Worm (Caenorhabditis elegans): ENCODE data around the gene lhfp-4.

Gene lhfp-4

ce11 chrIV:17263714-17264113 lies 11.7 kb upstream of the lhfp-4 start:
- TF ChIP-seq him-1 (tag; optimal IDR thresholded peaks at IDR 0.05) = no peak
- TF ChIP-seq W03F9.2 (tag; optimal IDR thresholded peaks at IDR 0.05) = no peak
- TF ChIP-seq dao-5 (tag; optimal IDR thresholded peaks at IDR 0.05) = no peak

ce11 chrIV:17264714-17265113 lies 10.7 kb upstream of the lhfp-4 start, which contains the start of gene F26D10.13:
F26D10.13 (minus strand) TSS chrIV:17264814.
- TF ChIP-seq him-1 (tag; optimal IDR thresholded peaks at IDR 0.05) = no peak
- TF ChIP-seq dao-5 (tag; optimal IDR thresholded peaks at IDR 0.05) = no peak
- no peak for TF ChIP-seq W03F9.2 (tag; optimal IDR thresholded peaks at IDR 0.05)

ce11 chrIV:17265279-17265678 lies 10.1 kb upstream of the lhfp-4 start, which contains the start of gene str-187:
str-187 (plus strand) TSS chrIV:17265579.
- no peak for TF ChIP-seq him-1 (tag; optimal IDR thresholded peaks at IDR 0.05)

DNA sequence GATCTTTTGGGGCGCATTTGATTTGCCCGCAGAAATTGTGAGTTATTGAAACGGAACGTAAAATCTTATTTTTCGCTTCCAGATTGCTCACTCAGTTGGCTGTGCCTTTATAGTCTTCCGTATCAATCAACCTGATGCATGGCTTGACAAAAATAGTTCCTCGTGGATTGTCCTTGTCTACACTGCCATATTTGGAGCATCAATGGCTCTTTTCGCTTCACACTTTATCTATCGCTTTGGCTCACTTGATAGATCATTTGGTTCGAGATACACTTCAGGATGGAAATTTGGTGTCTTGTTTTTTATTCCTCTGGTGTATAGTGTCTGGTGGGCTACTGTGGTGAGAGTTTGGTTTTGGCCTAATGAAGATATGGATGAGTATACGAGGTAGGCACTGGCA lies 9.7 kb upstream of the lhfp-4 start:
- TF ChIP-seq him-1 (tag; optimal IDR thresholded peaks at IDR 0.05) = no peak
- TF ChIP-seq dao-5 (tag; optimal IDR thresholded peaks at IDR 0.05) = no peak
- no peak for TF ChIP-seq W03F9.2 (tag; optimal IDR thresholded peaks at IDR 0.05)

DNA sequence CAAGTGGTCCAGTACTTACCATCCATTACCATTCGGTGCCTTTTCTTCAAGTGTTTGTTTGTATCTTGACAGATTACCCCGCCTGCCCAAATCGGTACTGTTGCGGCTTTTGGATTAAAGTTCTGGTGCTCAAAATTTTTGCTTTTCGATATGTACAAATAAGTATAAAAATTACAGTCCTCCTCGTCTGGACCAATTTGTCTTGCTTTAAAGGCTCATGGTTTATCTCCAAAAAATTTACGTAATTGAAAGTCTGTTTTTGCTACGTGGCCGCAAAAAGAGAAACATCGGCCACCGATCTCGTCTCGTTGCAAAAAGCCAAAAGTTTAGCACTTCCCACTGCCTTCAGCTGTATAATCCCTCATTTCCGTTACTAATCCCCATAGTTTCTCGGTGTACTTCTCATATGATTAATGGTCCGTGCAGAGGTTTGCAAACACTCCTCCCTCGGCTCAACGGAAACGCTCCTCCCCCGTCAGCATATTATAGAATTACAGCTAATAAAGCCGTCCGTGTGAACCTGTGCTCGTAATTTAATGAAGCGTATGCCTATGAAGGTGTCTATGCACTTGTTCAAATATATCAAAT lies 8.0 kb upstream of the lhfp-4 start:
- TF ChIP-seq W03F9.2 (tag; optimal IDR thresholded peaks at IDR 0.05) (no peak), him-1 (tag; optimal IDR thresholded peaks at IDR 0.05) (no peak), dao-5 (tag; optimal IDR thresholded peaks at IDR 0.05) (no peak)

DNA sequence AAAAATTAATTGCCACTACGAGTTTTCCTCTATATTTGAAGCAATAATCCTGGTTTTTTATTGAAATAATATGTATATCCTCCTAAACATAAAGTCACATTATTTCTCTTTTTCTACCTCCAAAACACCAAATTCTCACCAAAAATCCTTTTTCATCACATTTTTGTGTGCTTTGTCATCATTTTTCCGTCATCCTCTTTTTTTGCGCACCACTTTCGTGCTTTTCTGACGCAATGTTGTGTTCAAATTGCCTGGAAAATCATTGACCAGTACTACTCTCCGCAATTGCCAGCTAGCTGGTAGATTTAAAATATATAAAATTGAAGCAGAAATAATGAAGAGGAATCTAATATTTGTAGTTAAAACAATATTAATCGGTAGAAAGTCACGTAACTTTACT lies 7.3 kb upstream of the lhfp-4 start:
- TF ChIP-seq him-1 (tag; optimal IDR thresholded peaks at IDR 0.05) = no peak

DNA sequence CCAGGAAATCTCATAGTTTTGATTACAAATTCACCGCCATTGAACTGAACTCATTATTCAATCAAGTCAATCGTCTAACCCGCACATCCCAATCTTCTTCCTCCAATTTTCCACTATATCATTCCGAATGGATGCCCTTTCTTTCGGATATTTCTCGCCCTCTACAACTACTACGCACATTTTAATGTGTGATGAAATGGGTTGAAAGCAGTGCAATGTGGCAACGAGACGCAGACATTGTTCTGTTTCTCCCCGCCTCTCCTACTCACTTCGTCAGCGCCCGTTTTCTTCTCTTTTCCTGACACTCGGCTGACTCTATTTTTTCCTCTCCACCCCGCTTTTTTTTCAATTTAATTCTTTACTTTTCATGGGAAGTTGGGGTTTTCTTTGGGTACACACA lies 6.8 kb upstream of the lhfp-4 start:
- TF ChIP-seq him-1 (tag; optimal IDR thresholded peaks at IDR 0.05) (no peak), W03F9.2 (tag; optimal IDR thresholded peaks at IDR 0.05) (peak; percentile 12)

ce11 chrIV:17269042-17269441 lies 6.3 kb upstream of the lhfp-4 start, which contains the start of gene atgp-1:
atgp-1 (plus strand) TSS chrIV:17269342.
- no peak for TF ChIP-seq him-1 (tag; optimal IDR thresholded peaks at IDR 0.05)
- TF ChIP-seq W03F9.2 (tag; optimal IDR thresholded peaks at IDR 0.05) = no peak
- no peak for TF ChIP-seq dao-5 (tag; optimal IDR thresholded peaks at IDR 0.05)

- no peak for TF ChIP-seq dao-5 (tag; optimal IDR thresholded peaks at IDR 0.05)
- no peak for TF ChIP-seq him-1 (tag; optimal IDR thresholded peaks at IDR 0.05)
- no peak for TF ChIP-seq W03F9.2 (tag; optimal IDR thresholded peaks at IDR 0.05)
Measured at ce11 chrIV:17269702-17270101, 5.7 kb upstream of the lhfp-4 start.

ce11 chrIV:17273602-17274110 lies 1.7 kb upstream of the lhfp-4 start, which contains the start of gene gln-5:
gln-5 (minus strand) TSS chrIV:17273652.
- TF ChIP-seq W03F9.2 (tag; optimal IDR thresholded peaks at IDR 0.05) (no peak), him-1 (tag; optimal IDR thresholded peaks at IDR 0.05) (no peak), dao-5 (tag; optimal IDR thresholded peaks at IDR 0.05) (no peak)

- TF ChIP-seq him-1 (tag; optimal IDR thresholded peaks at IDR 0.05) (no peak), W03F9.2 (tag; optimal IDR thresholded peaks at IDR 0.05) (no peak), dao-5 (tag; optimal IDR thresholded peaks at IDR 0.05) (no peak)
Measured at ce11 chrIV:17276705-17277458, 1.5 kb downstream of the lhfp-4 start, which contains the start of gene clec-196. clec-196 (plus strand) TSS chrIV:17276956.

DNA sequence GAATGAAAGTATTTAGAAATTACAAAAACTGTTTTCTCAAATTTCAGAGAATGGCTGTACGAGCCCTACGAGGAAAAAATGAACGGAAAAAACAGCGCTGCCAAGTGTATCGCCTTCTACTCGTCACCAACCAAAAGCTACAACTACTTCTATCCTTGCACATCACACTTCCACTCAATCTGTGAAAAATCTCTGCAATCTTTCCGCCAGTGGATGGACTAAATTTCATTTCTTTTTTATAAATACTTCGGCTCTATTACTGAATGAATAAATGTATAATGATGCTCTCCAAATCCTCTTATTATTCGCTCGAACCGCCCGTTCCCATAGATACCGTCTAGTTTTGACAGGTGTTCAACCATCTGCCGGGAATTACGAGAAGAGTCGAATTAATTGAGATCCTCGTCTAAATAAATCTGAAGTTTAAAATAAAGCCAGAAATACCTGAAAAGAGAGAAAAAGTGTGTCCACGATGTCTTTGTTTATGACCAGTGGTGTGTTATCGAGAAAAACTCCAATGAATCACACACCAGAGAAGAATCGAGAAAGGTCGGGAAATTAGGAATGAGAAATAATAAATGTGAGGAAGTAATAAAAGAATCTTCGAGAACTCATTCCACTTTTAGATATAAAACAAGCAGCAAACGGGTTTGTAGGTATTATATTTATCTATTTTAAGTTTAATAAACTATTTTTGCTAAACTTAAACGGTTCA lies 2.2 kb downstream of the lhfp-4 start:
- TF ChIP-seq dao-5 (tag; optimal IDR thresholded peaks at IDR 0.05) = no peak

- TF ChIP-seq him-1 (tag; optimal IDR thresholded peaks at IDR 0.05) (peak; percentile 98), dao-5 (tag; optimal IDR thresholded peaks at IDR 0.05) (peak; percentile 8), W03F9.2 (tag; optimal IDR thresholded peaks at IDR 0.05) (peak; percentile 93)
Measured at ce11 chrIV:17278363-17278762, 3.0 kb downstream of the lhfp-4 start.

Measured in whole organism, L4/young adult.